Worm (Caenorhabditis elegans) whole organism, L1 larva: ENCODE data around the gene srp-8.
A peak's percentile ranks its signal among the peaks of the same experiment; 100 is the strongest.

ENCODE experiments used
- C34B4.2 ChIP-seq: sonication (generic microtip); optimal IDR thresholded peaks from 2 replicates; lab custom pipeline; 2017; ENCODE audit warnings: mild to moderate bottlenecking, missing genetic modification characterization, missing compliant biosample characterization
- F16B12.6 ChIP-seq: fragments of 150-350 bp; optimal IDR thresholded peaks from 2 replicates; lab custom pipeline; 2014; ENCODE audit warnings: missing biosample characterization, missing genetic modification characterization
- Y116A8C.19 ChIP-seq: sonication (generic microtip); optimal IDR thresholded peaks from 2 replicates; lab custom pipeline; 2016; ENCODE audit warnings: missing compliant biosample characterization, missing genetic modification characterization, borderline replicate concordance
- aha-1 ChIP-seq: fragments of 150-350 bp; optimal IDR thresholded peaks from 2 replicates; lab custom pipeline; 2014; ENCODE audit warnings: missing biosample characterization, missing genetic modification characterization
- ama-1 ChIP-seq: fragments of 150-350 bp; optimal IDR thresholded peaks from 2 replicates; lab custom pipeline; 2014
- blmp-1 ChIP-seq: fragments of 150-350 bp; optimal IDR thresholded peaks from 2 replicates; lab custom pipeline; 2014; ENCODE audit warnings: missing biosample characterization, missing genetic modification characterization
- ceh-82 ChIP-seq, 3 experiments: fragments of 150-350 bp in 1 of 3; sonication (generic microtip) in 2 of 3; optimal IDR thresholded peaks; 2 replicates each; lab custom pipeline; 2014 to 2017; ENCODE audit warnings: missing biosample characterization in 3 of 3, missing genetic modification characterization in 3 of 3
- ceh-88 ChIP-seq: fragments of 200-800 bp; sonication (Bioruptor generic); IDR thresholded peaks from 2 replicates; pipeline ENCODE4 v1.3.6; 2022; ENCODE audit warnings: missing genetic modification characterization, missing compliant biosample characterization
- ces-1 ChIP-seq: fragments of 150-350 bp; optimal IDR thresholded peaks from 2 replicates; lab custom pipeline; 2014; ENCODE audit warnings: missing biosample characterization, missing genetic modification reagents, missing genetic modification characterization
- dsc-1 ChIP-seq: sonication (generic microtip); optimal IDR thresholded peaks from 2 replicates; lab custom pipeline; 2016; ENCODE audit warnings: mild to moderate bottlenecking, missing genetic modification characterization, missing compliant biosample characterization
- efl-1 ChIP-seq, 4 experiments: fragments of 150-350 bp; optimal IDR thresholded peaks in 3 of 4; peaks in 1 of 4; 1 replicate in 1 of 4; 2 replicates in 3 of 4; lab custom pipeline; 2014; ENCODE audit warnings: missing biosample characterization in 2 of 4, missing genetic modification characterization in 2 of 4, missing genetic modification reagents in 2 of 4
- efl-3 ChIP-seq: fragments of 200-800 bp; sonication (Bioruptor generic); optimal IDR thresholded peaks from 2 replicates; lab custom pipeline; 2018; ENCODE audit warnings: mild to moderate bottlenecking, missing genetic modification characterization, missing compliant biosample characterization
- egl-27 ChIP-seq, 2 experiments: fragments of 150-350 bp in 1 of 2; sonication (generic microtip); optimal IDR thresholded peaks; 3 replicates each; lab custom pipeline; 2017 to 2018; ENCODE audit warnings: missing biosample characterization in 2 of 2, missing genetic modification characterization in 2 of 2, missing genetic modification reagents in 2 of 2
- elt-2 ChIP-seq: sonication (generic microtip); optimal IDR thresholded peaks from 2 replicates; lab custom pipeline; 2016; ENCODE audit warnings: missing genetic modification characterization, mild to moderate bottlenecking, inconsistent platforms, missing compliant biosample characterization, missing genetic modification reagents
- fkh-10 ChIP-seq: sonication (generic microtip); optimal IDR thresholded peaks from 2 replicates; lab custom pipeline; 2017; ENCODE audit warnings: missing biosample characterization, missing genetic modification reagents, missing genetic modification characterization
- fkh-4 ChIP-seq: sonication (generic microtip); optimal IDR thresholded peaks from 2 replicates; lab custom pipeline; 2016; ENCODE audit warnings: missing compliant biosample characterization, missing genetic modification characterization, borderline replicate concordance
- grh-1 ChIP-seq: fragments of 200-800 bp; sonication (Bioruptor generic); IDR thresholded peaks from 2 replicates; pipeline ENCODE4 v1.3.6; 2022; ENCODE audit warnings: missing genetic modification reagents, missing genetic modification characterization, missing compliant biosample characterization
- hpl-2 ChIP-seq: fragments of 150-350 bp; optimal IDR thresholded peaks from 2 replicates; lab custom pipeline; 2014; ENCODE audit warnings: missing biosample characterization, missing genetic modification reagents, missing genetic modification characterization
- lin-13 ChIP-seq: fragments of 150-350 bp; optimal IDR thresholded peaks from 2 replicates; lab custom pipeline; 2014; ENCODE audit warnings: missing biosample characterization, missing genetic modification reagents, missing genetic modification characterization
- lin-14 ChIP-seq: fragments of 200-800 bp; sonication (Bioruptor generic); optimal IDR thresholded peaks from 2 replicates; lab custom pipeline; 2018; ENCODE audit warnings: mild to moderate bottlenecking, missing genetic modification characterization, moderate library complexity, missing compliant biosample characterization
- lin-15B ChIP-seq: fragments of 150-350 bp; sonication (generic microtip); optimal IDR thresholded peaks from 3 replicates; lab custom pipeline; 2014; ENCODE audit warnings: missing biosample characterization, missing genetic modification characterization
- lin-35 ChIP-seq, 2 experiments: fragments of 150-350 bp; optimal IDR thresholded peaks; 2 replicates each; lab custom pipeline; 2014; ENCODE audit warnings: missing biosample characterization in 2 of 2, missing genetic modification characterization in 2 of 2, missing genetic modification reagents in 2 of 2
- lir-3 ChIP-seq: sonication (generic microtip); optimal IDR thresholded peaks from 2 replicates; lab custom pipeline; 2016; ENCODE audit warnings: mild to moderate bottlenecking, missing genetic modification characterization, moderate library complexity, missing compliant biosample characterization; ENCODE audit not compliant: poor library complexity
- lsy-2 ChIP-seq, 2 experiments: fragments of 150-350 bp; optimal IDR thresholded peaks; 2 replicates each; lab custom pipeline; 2014; ENCODE audit warnings: missing biosample characterization in 2 of 2, missing genetic modification characterization in 2 of 2
- mab-9 ChIP-seq: fragments of 200-800 bp; sonication (Bioruptor generic); IDR thresholded peaks from 2 replicates; pipeline ENCODE4 v1.3.6; 2022; ENCODE audit warnings: missing genetic modification reagents, missing genetic modification characterization, missing compliant biosample characterization
- mef-2 ChIP-seq: fragments of 150-350 bp; optimal IDR thresholded peaks from 2 replicates; lab custom pipeline; 2014; ENCODE audit warnings: missing biosample characterization, missing genetic modification characterization
- nhr-19 ChIP-seq: fragments of 200-800 bp; sonication (Bioruptor generic); conservative IDR thresholded peaks from 2 replicates; pipeline ENCODE4 v1.3.6; 2022; ENCODE audit warnings: missing genetic modification characterization, missing compliant biosample characterization
- nhr-20 ChIP-seq: sonication (generic microtip); optimal IDR thresholded peaks from 2 replicates; lab custom pipeline; 2016; ENCODE audit warnings: mild to moderate bottlenecking, missing genetic modification characterization, missing compliant biosample characterization
- nhr-237 ChIP-seq: fragments of 150-350 bp; optimal IDR thresholded peaks from 2 replicates; lab custom pipeline; 2014; ENCODE audit warnings: missing biosample characterization, missing genetic modification characterization
- nhr-28 ChIP-seq: fragments of 150-350 bp; optimal IDR thresholded peaks from 2 replicates; lab custom pipeline; 2014; ENCODE audit warnings: missing biosample characterization, missing genetic modification characterization
- nhr-47 ChIP-seq: sonication (generic microtip); optimal IDR thresholded peaks from 2 replicates; lab custom pipeline; 2016; ENCODE audit warnings: mild to moderate bottlenecking, missing genetic modification characterization, moderate library complexity, missing compliant biosample characterization
- nhr-71 ChIP-seq: sonication (generic microtip); optimal IDR thresholded peaks from 2 replicates; lab custom pipeline; 2016; ENCODE audit warnings: mild to moderate bottlenecking, missing genetic modification characterization, moderate library complexity, missing compliant biosample characterization
- nhr-85 ChIP-seq: sonication (generic microtip); peaks from one replicate; lab custom pipeline; 2016; ENCODE audit warnings: missing genetic modification characterization, inconsistent platforms, missing compliant biosample characterization
- pax-3 ChIP-seq: fragments of 200-800 bp; sonication (Bioruptor generic); optimal IDR thresholded peaks from 2 replicates; lab custom pipeline; 2018; ENCODE audit warnings: mild to moderate bottlenecking, missing genetic modification characterization, moderate library complexity, missing compliant biosample characterization
- pqm-1 ChIP-seq: sonication (generic microtip); optimal IDR thresholded peaks from 3 replicates; lab custom pipeline; 2017; ENCODE audit warnings: missing biosample characterization, missing genetic modification characterization
- skn-1 ChIP-seq: fragments of 150-350 bp; optimal IDR thresholded peaks from 2 replicates; lab custom pipeline; 2014; ENCODE audit warnings: missing biosample characterization, missing genetic modification characterization
- snpc-4 ChIP-seq: fragments of 150-350 bp; optimal IDR thresholded peaks from 2 replicates; lab custom pipeline; 2014; ENCODE audit warnings: missing biosample characterization, missing genetic modification characterization
- snu-23 ChIP-seq: sonication (generic microtip); optimal IDR thresholded peaks from 2 replicates; lab custom pipeline; 2016; ENCODE audit warnings: missing genetic modification characterization, missing compliant biosample characterization
- swsn-7 ChIP-seq: sonication (generic microtip); optimal IDR thresholded peaks from 2 replicates; lab custom pipeline; 2016; ENCODE audit warnings: missing genetic modification characterization, missing compliant biosample characterization
- tbx-2 ChIP-seq: sonication (generic microtip); optimal IDR thresholded peaks from 2 replicates; lab custom pipeline; 2016; ENCODE audit warnings: missing genetic modification characterization, missing compliant biosample characterization
- tlp-1 ChIP-seq: fragments of 150-350 bp; optimal IDR thresholded peaks from 2 replicates; lab custom pipeline; 2014; ENCODE audit warnings: missing biosample characterization, missing genetic modification characterization
- unc-130 ChIP-seq: fragments of 150-350 bp; optimal IDR thresholded peaks from 2 replicates; lab custom pipeline; 2017; ENCODE audit warnings: missing biosample characterization, missing genetic modification characterization, inconsistent platforms
- unc-62 ChIP-seq: fragments of 150-350 bp; optimal IDR thresholded peaks from 2 replicates; lab custom pipeline; 2014; ENCODE audit warnings: missing biosample characterization, missing genetic modification reagents, missing genetic modification characterization
- unc-86 ChIP-seq: sonication (generic microtip); optimal IDR thresholded peaks from 2 replicates; lab custom pipeline; 2016; ENCODE audit warnings: missing genetic modification characterization, missing compliant biosample characterization
- vab-15 ChIP-seq: sonication (generic microtip); optimal IDR thresholded peaks from 2 replicates; lab custom pipeline; 2017; ENCODE audit warnings: missing genotype, mild to moderate bottlenecking, missing genetic modification characterization, missing compliant biosample characterization
- zip-4 ChIP-seq: fragments of 200-800 bp; sonication (Bioruptor generic); optimal IDR thresholded peaks from 2 replicates; lab custom pipeline; 2018; ENCODE audit warnings: mild to moderate bottlenecking, missing genetic modification characterization, moderate library complexity, missing compliant biosample characterization
- ztf-11 ChIP-seq, 2 experiments: sonication (generic microtip); optimal IDR thresholded peaks; 2 replicates each; lab custom pipeline; 2016 to 2017; ENCODE audit warnings: missing genetic modification characterization in 2 of 2, missing biosample characterization in 1 of 2, missing compliant biosample characterization in 1 of 2
- ztf-4 ChIP-seq: fragments of 150-350 bp; optimal IDR thresholded peaks from 2 replicates; lab custom pipeline; 2014; ENCODE audit warnings: missing biosample characterization, missing genetic modification characterization

srp-8 gene

ce11 chrV:8215158-8215557 lies 31.7 kb downstream of the srp-8 start:
- peak; percentile 49 for TF ChIP-seq lin-14 (GFP tag; lab: Kevin White, UChicago)
- TF ChIP-seq mef-2: no peak
- TF ChIP-seq lsy-2 (tag; optimal IDR thresholded peaks at IDR 0.05; lab: Kevin White, UChicago): peak in 1 of 2 experiments; percentile 5

ce11 chrV:8217118-8217517 lies 33.6 kb downstream of the srp-8 start:
- TF ChIP-seq pqm-1: peak; percentile 91
- no peak for TF ChIP-seq efl-1 (optimal IDR thresholded peaks at IDR 0.05; lab: Kevin White, UChicago)
- TF ChIP-seq efl-1 (GFP tag; optimal IDR thresholded peaks at IDR 0.05 in 1 of 2; lab: Kevin White, UChicago): peak in 1 of 2 experiments; percentile 58
- TF ChIP-seq mab-9 (GFP tag; lab: Robert Waterston, UW): no peak
- peak; percentile 74 for TF ChIP-seq elt-2 (tag; lab: Kevin White, UChicago)

- TF ChIP-seq skn-1 (tag; lab: Kevin White, UChicago) (no peak), swsn-7 (tag; lab: Kevin White, UChicago) (no peak), unc-62 (GFP tag; lab: Kevin White, UChicago) (no peak), zip-4 (GFP tag; lab: Kevin White, UChicago) (no peak), aha-1 (tag; lab: Kevin White, UChicago) (no peak), fkh-4 (peak; percentile 23), nhr-71 (peak; percentile 10), nhr-237 (no peak), tlp-1 (no peak), hpl-2 (no peak), ces-1 (GFP tag; lab: Kevin White, UChicago) (no peak), unc-86 (tag; lab: Kevin White, UChicago) (no peak), egl-27 (tag; optimal IDR thresholded peaks at IDR 0.05; lab: Kevin White, UChicago) (no peak), efl-1 (optimal IDR thresholded peaks at IDR 0.05; lab: Kevin White, UChicago) (no peak), efl-1 (GFP tag; optimal IDR thresholded peaks at IDR 0.05 in 1 of 2; lab: Kevin White, UChicago) (peak in 1 of 2 experiments; percentile 82), nhr-19 (GFP tag; lab: Robert Waterston, UW) (no peak), C34B4.2 (tag; lab: Kevin White, UChicago) (no peak), blmp-1 (tag; lab: Kevin White, UChicago) (no peak), dsc-1 (tag; lab: Kevin White, UChicago) (peak; percentile 88), lir-3 (tag; lab: Kevin White, UChicago) (no peak), lin-35 (GFP tag; optimal IDR thresholded peaks at IDR 0.05; lab: Kevin White, UChicago) (peak in 1 of 2 experiments; percentile 13), nhr-20 (tag; lab: Kevin White, UChicago) (no peak), lin-15B (tag; lab: Kevin White, UChicago) (no peak), fkh-10 (GFP tag; lab: Kevin White, UChicago) (peak; percentile 51), efl-3 (GFP tag; lab: Kevin White, UChicago) (no peak), mab-9 (GFP tag; lab: Robert Waterston, UW) (no peak), ztf-11 (tag; optimal IDR thresholded peaks at IDR 0.05; lab: Kevin White, UChicago) (no peak), snu-23 (GFP tag; lab: Kevin White, UChicago) (no peak), ceh-88 (no peak), ceh-82 (tag; optimal IDR thresholded peaks at IDR 0.05; lab: Kevin White, UChicago) (no peak), pax-3 (no peak), nhr-47 (tag; lab: Kevin White, UChicago) (no peak), lin-13 (GFP tag; lab: Kevin White, UChicago) (no peak), F16B12.6 (no peak), snpc-4 (tag; lab: Kevin White, UChicago) (no peak), unc-130 (tag; lab: Kevin White, UChicago) (no peak), Y116A8C.19 (tag; lab: Kevin White, UChicago) (no peak), nhr-28 (no peak), grh-1 (GFP tag; lab: Robert Waterston, UW) (no peak), vab-15 (no peak), ztf-4 (tag; lab: Kevin White, UChicago) (no peak), ama-1 (lab: Kevin White, UChicago) (no peak), tbx-2 (tag; lab: Kevin White, UChicago) (no peak), nhr-85 (no peak)
These were observed 34.3 kb downstream of the srp-8 start, which contains the start of gene K07C11.8 for ce11 chrV:8217661-8218265. Gene K07C11.8 (minus strand): TSS chrV:8217884.
